Fruit fly (Drosophila melanogaster) whole organism, embryonic: ENCODE measurements around the gene CG12974.

Source experiments
- CG1024 ChIP-seq: fragments of 200-800 bp; sonication (Bioruptor generic); IDR thresholded peaks from 2 replicates; pipeline ENCODE4 v1.3.6; 2022; ENCODE audit warnings: missing biosample characterization, missing genetic modification characterization
- CG11093 ChIP-seq: fragments of 200-800 bp; sonication (Bioruptor generic); IDR thresholded peaks from 3 replicates; pipeline ENCODE4 v1.3.6; 2022; ENCODE audit warnings: missing biosample characterization, missing genetic modification characterization
- CG11247 ChIP-seq: fragments of 200-800 bp; sonication (Bioruptor generic); IDR thresholded peaks from 2 replicates; pipeline ENCODE4 v1.3.6; 2022; ENCODE audit warnings: missing biosample characterization, missing genetic modification characterization
- CG11723 ChIP-seq: fragments of 200-800 bp; sonication (Bioruptor generic); optimal IDR thresholded peaks from 2 replicates; lab custom pipeline; 2017; ENCODE audit warnings: missing biosample characterization, mild to moderate bottlenecking, missing genetic modification characterization
- CG15269 ChIP-seq: fragments of 200-800 bp; sonication (Bioruptor generic); optimal IDR thresholded peaks from 2 replicates; lab custom pipeline; 2018; ENCODE audit warnings: missing biosample characterization, mild to moderate bottlenecking, missing genetic modification characterization, moderate library complexity
- CG2116 ChIP-seq: fragments of 200-800 bp; sonication (Bioruptor generic); optimal IDR thresholded peaks from 3 replicates; lab custom pipeline; 2018; ENCODE audit warnings: missing biosample characterization, mild to moderate bottlenecking, missing genetic modification characterization
- CG2712 ChIP-seq: fragments of 200-800 bp; optimal IDR thresholded peaks from 3 replicates; lab custom pipeline; 2019; ENCODE audit warnings: missing biosample characterization, mild to moderate bottlenecking, missing genetic modification characterization, moderate library complexity
- CG31388 ChIP-seq: fragments of 200-800 bp; sonication (Bioruptor generic); optimal IDR thresholded peaks from 2 replicates; lab custom pipeline; 2016; ENCODE audit warnings: missing biosample characterization, missing genetic modification characterization
- CG32532 ChIP-seq: fragments of 200-800 bp; sonication (Bioruptor generic); IDR thresholded peaks from 2 replicates; pipeline ENCODE4 v1.3.6; 2022; ENCODE audit warnings: missing biosample characterization, missing genetic modification characterization
- CG34376 ChIP-seq: fragments of 200-800 bp; sonication (Bioruptor generic); optimal IDR thresholded peaks from 2 replicates; lab custom pipeline; 2018; ENCODE audit warnings: missing biosample characterization, mild to moderate bottlenecking, missing genetic modification characterization
- CG7556 ChIP-seq: fragments of 200-800 bp; sonication (Bioruptor generic); optimal IDR thresholded peaks from 2 replicates; lab custom pipeline; 2017; ENCODE audit warnings: missing biosample characterization, mild to moderate bottlenecking, missing genetic modification characterization
- CG8944 ChIP-seq: fragments of 200-800 bp; sonication (Bioruptor generic); optimal IDR thresholded peaks from 3 replicates; lab custom pipeline; 2016; ENCODE audit warnings: missing biosample characterization, missing genetic modification characterization
- CrebB ChIP-seq: fragments of 200-800 bp; sonication (Bioruptor generic); optimal IDR thresholded peaks from 3 replicates; lab custom pipeline; 2018; ENCODE audit warnings: missing biosample characterization, mild to moderate bottlenecking, missing genetic modification characterization
- D ChIP-seq, 2 experiments: fragments of 200-800 bp in 1 of 2; fragments of >200 bp in 1 of 2; sonication (Bioruptor generic) in 1 of 2; optimal IDR thresholded peaks; 2 replicates in 1 of 2; 3 replicates in 1 of 2; lab custom pipeline; 2017; ENCODE audit warnings: mild to moderate bottlenecking in 1 of 2, missing biosample characterization in 1 of 2, missing genetic modification characterization in 1 of 2, missing genetic modification reagents in 1 of 2
- Doc2 ChIP-seq: fragments of 200-800 bp; sonication (Bioruptor generic); IDR thresholded peaks from 2 replicates; pipeline ENCODE4 v1.3.6; 2022; ENCODE audit warnings: missing biosample characterization, missing genetic modification characterization
- Eip74EF ChIP-seq, 2 experiments: fragments of 200-800 bp in 1 of 2; fragments of >200 bp in 1 of 2; sonication (Bioruptor generic) in 1 of 2; optimal IDR thresholded peaks; 2 replicates each; lab custom pipeline; 2017 to 2019; ENCODE audit warnings: missing biosample characterization in 2 of 2, missing genetic modification characterization in 2 of 2, mild to moderate bottlenecking in 1 of 2, moderate library complexity in 1 of 2
- Gsc ChIP-seq: fragments of 200-800 bp; sonication (Bioruptor generic); IDR thresholded peaks from 2 replicates; pipeline ENCODE4 v1.3.6; 2022; ENCODE audit warnings: missing biosample characterization, missing genetic modification characterization
- Hey ChIP-seq: fragments of 200-800 bp; sonication (Bioruptor generic); optimal IDR thresholded peaks from 3 replicates; lab custom pipeline; 2018; ENCODE audit warnings: missing biosample characterization, mild to moderate bottlenecking, missing genetic modification characterization
- HmgD ChIP-seq: fragments of 200-800 bp; sonication (Bioruptor generic); optimal IDR thresholded peaks from 3 replicates; lab custom pipeline; 2016; ENCODE audit warnings: missing biosample characterization, missing genetic modification characterization
- Hmr ChIP-seq: fragments of 200-800 bp; sonication (Bioruptor generic); optimal IDR thresholded peaks from 3 replicates; lab custom pipeline; 2017; ENCODE audit warnings: mild to moderate bottlenecking, missing biosample characterization, missing genetic modification reagents, missing genetic modification characterization
- NC2α ChIP-seq: fragments of 200-800 bp; sonication (Bioruptor generic); optimal IDR thresholded peaks from 2 replicates; lab custom pipeline; 2016; ENCODE audit warnings: missing biosample characterization, missing genetic modification characterization
- Pdp1 ChIP-seq, 2 experiments: fragments of 200-800 bp; sonication (Bioruptor generic); optimal IDR thresholded peaks; 3 replicates each; lab custom pipeline; 2016; ENCODE audit warnings: missing biosample characterization in 2 of 2, missing genetic modification characterization in 2 of 2, mild to moderate bottlenecking in 1 of 2, moderate library complexity in 1 of 2
- Stat92E ChIP-seq, 3 experiments: fragments of >200 bp in 2 of 3; fragments of 200-800 bp in 1 of 3; sonication (Bioruptor generic) in 1 of 3; optimal IDR thresholded peaks; 2 replicates each; lab custom pipeline; 2017 to 2019; ENCODE audit warnings: missing biosample characterization in 3 of 3, missing genetic modification characterization in 3 of 3, mild to moderate bottlenecking in 1 of 3, moderate library complexity in 1 of 3
- Usf ChIP-seq: fragments of 200-800 bp; sonication (Bioruptor generic); optimal IDR thresholded peaks from 2 replicates; lab custom pipeline; 2017; ENCODE audit warnings: missing genotype, missing biosample characterization, missing genetic modification characterization
- Xbp1 ChIP-seq: fragments of 200-800 bp; sonication (Bioruptor generic); optimal IDR thresholded peaks from 3 replicates; lab custom pipeline; 2016; ENCODE audit warnings: missing biosample characterization, mild to moderate bottlenecking, missing genetic modification characterization
- Xrp1 ChIP-seq: fragments of 200-800 bp; sonication (Bioruptor generic); IDR thresholded peaks from 2 replicates; pipeline ENCODE4 v1.3.6; 2022; ENCODE audit warnings: missing biosample characterization, missing genetic modification characterization
- YL-1 ChIP-seq: fragments of 200-800 bp; sonication (Bioruptor generic); optimal IDR thresholded peaks from 3 replicates; lab custom pipeline; 2017; ENCODE audit warnings: missing biosample characterization, mild to moderate bottlenecking, missing genetic modification characterization
- abd-A ChIP-seq: fragments of 200-800 bp; sonication (Bioruptor generic); optimal IDR thresholded peaks from 3 replicates; lab custom pipeline; 2019; ENCODE audit warnings: missing biosample characterization, mild to moderate bottlenecking, missing genetic modification characterization, moderate library complexity
- bowl ChIP-seq: fragments of 200-800 bp; sonication (Bioruptor generic); IDR thresholded peaks from 2 replicates; pipeline ENCODE4 v1.3.6; 2022; ENCODE audit warnings: missing biosample characterization, missing genetic modification characterization
- btn ChIP-seq: fragments of 200-800 bp; sonication (Bioruptor generic); optimal IDR thresholded peaks from 2 replicates; lab custom pipeline; 2016; ENCODE audit warnings: missing biosample characterization, missing genetic modification characterization
- cas ChIP-seq: fragments of 200-800 bp; sonication (Bioruptor generic); IDR thresholded peaks from 2 replicates; pipeline ENCODE4 v1.3.6; 2022; ENCODE audit warnings: missing biosample characterization, missing genetic modification characterization
- dan ChIP-seq: fragments of 200-800 bp; sonication (Bioruptor generic); IDR thresholded peaks from 2 replicates; pipeline ENCODE4 v1.3.6; 2022; ENCODE audit warnings: missing biosample characterization, missing genetic modification characterization
- dysf ChIP-seq: fragments of 200-800 bp; sonication (Bioruptor generic); IDR thresholded peaks from 3 replicates; pipeline ENCODE4 v1.3.6; 2022; ENCODE audit warnings: missing biosample characterization, missing genetic modification characterization
- fu2 ChIP-seq: fragments of 200-800 bp; sonication (Bioruptor generic); optimal IDR thresholded peaks from 2 replicates; lab custom pipeline; 2016; ENCODE audit warnings: missing biosample characterization, missing genetic modification characterization
- gfzf ChIP-seq: fragments of 200-800 bp; sonication (Bioruptor generic); optimal IDR thresholded peaks from 2 replicates; lab custom pipeline; 2016; ENCODE audit warnings: missing biosample characterization, mild to moderate bottlenecking, missing genetic modification characterization, moderate library complexity
- kay ChIP-seq: fragments of 200-800 bp; sonication (Bioruptor generic); optimal IDR thresholded peaks from 2 replicates; lab custom pipeline; 2016; ENCODE audit warnings: missing biosample characterization, missing genetic modification characterization
- klu ChIP-seq: fragments of 200-800 bp; sonication (Bioruptor generic); IDR thresholded peaks from 2 replicates; pipeline ENCODE4 v1.3.6; 2022; ENCODE audit warnings: missing biosample characterization, missing genetic modification characterization
- lilli ChIP-seq: fragments of 200-800 bp; sonication (Bioruptor generic); optimal IDR thresholded peaks from 3 replicates; lab custom pipeline; 2016; ENCODE audit warnings: missing biosample characterization, missing genetic modification characterization
- nmo ChIP-seq: fragments of 200-800 bp; sonication (Bioruptor generic); optimal IDR thresholded peaks from 2 replicates; lab custom pipeline; 2018; ENCODE audit warnings: missing biosample characterization, mild to moderate bottlenecking, missing genetic modification characterization, moderate library complexity
- p53 ChIP-seq: fragments of 200-800 bp; sonication (Bioruptor generic); optimal IDR thresholded peaks from 2 replicates; lab custom pipeline; 2016; ENCODE audit warnings: missing biosample characterization, missing genetic modification characterization
- psq ChIP-seq: fragments of 200-800 bp; sonication (Bioruptor generic); optimal IDR thresholded peaks from 2 replicates; lab custom pipeline; 2017; ENCODE audit warnings: missing biosample characterization, missing genetic modification characterization
- pzg ChIP-seq: fragments of 200-800 bp; sonication (Bioruptor generic); optimal IDR thresholded peaks from 3 replicates; lab custom pipeline; 2018; ENCODE audit warnings: missing biosample characterization, mild to moderate bottlenecking, missing genetic modification characterization, moderate library complexity
- salm ChIP-seq: fragments of 200-800 bp; sonication (Bioruptor generic); optimal IDR thresholded peaks from 2 replicates; lab custom pipeline; 2018; ENCODE audit warnings: missing biosample characterization, mild to moderate bottlenecking, missing genetic modification characterization
- shn ChIP-seq: fragments of 200-800 bp; sonication (Bioruptor generic); optimal IDR thresholded peaks from 3 replicates; lab custom pipeline; 2016; ENCODE audit warnings: missing biosample characterization, missing genetic modification characterization
- so ChIP-seq: fragments of 200-800 bp; sonication (Bioruptor generic); IDR thresholded peaks from 3 replicates; pipeline ENCODE4 v1.3.6; 2022; ENCODE audit warnings: missing biosample characterization, missing genetic modification characterization
- sr ChIP-seq: fragments of 200-800 bp; sonication (Bioruptor generic); IDR thresholded peaks from 3 replicates; pipeline ENCODE4 v1.3.6; 2022; ENCODE audit warnings: missing biosample characterization, missing genetic modification characterization
- trh ChIP-seq: fragments of 200-800 bp; sonication (Bioruptor generic); optimal IDR thresholded peaks from 2 replicates; lab custom pipeline; 2016; ENCODE audit warnings: missing biosample characterization, missing genetic modification characterization
- ttk ChIP-seq: fragments of 200-800 bp; sonication (Bioruptor generic); IDR thresholded peaks from 2 replicates; pipeline ENCODE4 v2.1.2; 2022; ENCODE audit warnings: missing biosample characterization, missing genetic modification characterization

The CG12974 gene

DNA sequence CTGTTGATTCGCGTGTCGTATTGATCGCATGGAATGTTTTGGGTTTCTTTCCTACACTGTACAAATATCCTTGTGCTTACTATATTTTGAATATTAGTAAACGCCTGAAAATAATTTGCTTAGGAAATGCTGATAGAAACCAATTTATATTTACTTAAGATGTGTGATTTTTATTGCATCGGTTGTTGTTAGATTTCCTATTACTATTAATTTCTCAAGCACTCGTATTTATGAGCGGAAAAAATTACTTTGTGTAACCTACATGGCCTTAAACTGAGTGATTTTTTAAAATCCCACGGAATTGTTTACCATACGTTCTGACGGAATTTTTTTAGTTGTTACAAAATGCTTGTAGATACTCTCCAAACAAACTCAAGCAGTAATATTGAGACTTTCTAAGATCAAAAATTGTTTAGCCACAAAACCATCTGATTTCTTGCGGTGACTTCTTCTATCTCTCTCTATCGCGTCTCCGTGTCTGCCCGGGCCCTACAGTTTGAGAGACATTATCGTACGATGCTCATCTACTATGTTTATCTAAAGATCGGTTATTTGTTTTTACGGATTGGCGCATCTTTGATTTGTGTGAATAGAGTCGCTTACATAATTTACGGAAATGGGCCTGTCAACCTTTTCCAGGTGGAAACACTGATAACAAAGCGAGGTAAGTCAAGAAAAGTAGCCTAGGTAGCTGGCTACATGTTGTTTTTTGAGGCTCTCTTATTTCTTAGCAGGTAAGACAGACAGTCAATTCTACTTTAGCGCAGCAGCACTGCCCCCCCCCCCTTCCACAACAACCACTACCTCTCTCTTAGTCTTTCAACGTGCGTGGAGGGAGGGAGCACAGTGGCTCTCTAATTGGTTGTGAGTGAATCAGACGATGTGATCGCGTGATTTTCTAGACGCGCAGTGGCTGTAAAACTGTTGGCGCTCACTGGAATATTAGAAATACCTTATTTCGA, 9.2 kb downstream of the CG12974 start (continued):
- TF ChIP-seq dan (GFP tag; lab: Robert Waterston, UW) (no peak), cas (no peak), CG7556 (GFP tag; lab: Kevin White, UChicago) (peak; percentile 80), CG2116 (GFP tag; lab: Kevin White, UChicago) (peak; percentile 24), Stat92E (GFP tag; optimal IDR thresholded peaks at IDR 0.05; lab: Kevin White, UChicago) (peak in 1 of 3 experiments; percentile 33), Xbp1 (GFP tag; lab: Kevin White, UChicago) (peak; percentile 68), CG11247 (GFP tag; lab: Robert Waterston, UW) (no peak), dysf (peak; percentile 65), so (GFP tag; lab: Robert Waterston, UW) (peak; percentile 28; the same call in 1 of the 3 replicates), CG15269 (peak; percentile 57), YL-1 (GFP tag; lab: Kevin White, UChicago) (peak; percentile 4), D (optimal IDR thresholded peaks at IDR 0.05; lab: Kevin White, UChicago) (no peak), D (GFP tag; optimal IDR thresholded peaks at IDR 0.05; lab: Kevin White, UChicago) (peak; percentile 62), Eip74EF (GFP tag; optimal IDR thresholded peaks at IDR 0.05; lab: Kevin White, UChicago) (peak in 1 of 2 experiments; percentile 11), bowl (GFP tag; lab: Robert Waterston, UW) (no peak), Gsc (GFP tag; lab: Robert Waterston, UW) (no peak), CG34376 (GFP tag; lab: Kevin White, UChicago) (peak; percentile 17), nmo (GFP tag; lab: Kevin White, UChicago) (peak; percentile 82), gfzf (GFP tag; lab: Kevin White, UChicago) (no peak), CG1024 (GFP tag; lab: Robert Waterston, UW) (no peak), fu2 (peak; percentile 40), CG2712 (tag; lab: Kevin White, UChicago) (peak; percentile 73), sr (GFP tag; lab: Robert Waterston, UW) (no peak), Xrp1 (GFP tag; lab: Robert Waterston, UW) (peak; percentile 41), kay (GFP tag; lab: Kevin White, UChicago) (peak; percentile 53), Hey (tag; lab: Kevin White, UChicago) (no peak), CG11723 (GFP tag; lab: Kevin White, UChicago) (peak; percentile 50), CG8944 (GFP tag; lab: Kevin White, UChicago) (peak; percentile 61), btn (no peak), p53 (GFP tag; lab: Kevin White, UChicago) (no peak), lilli (GFP tag; lab: Kevin White, UChicago) (peak; percentile 64), trh (GFP tag; lab: Kevin White, UChicago) (no peak), Doc2 (GFP tag; lab: Robert Waterston, UW) (no peak), klu (GFP tag; lab: Robert Waterston, UW) (no peak), salm (no peak), Usf (peak; percentile 19), psq (no peak), HmgD (GFP tag; lab: Kevin White, UChicago) (peak; percentile 10), ttk (GFP tag; lab: Robert Waterston, UW) (0 out of 2 replicates have a peak, but pooled peaks have one; percentile 11), Pdp1 (GFP tag; optimal IDR thresholded peaks at IDR 0.05; lab: Kevin White, UChicago) (peak; percentile 74 to 78), shn (GFP tag; lab: Kevin White, UChicago) (peak; percentile 67), pzg (no peak), abd-A (peak; percentile 94), CrebB (tag; lab: Kevin White, UChicago) (no peak), CG31388 (GFP tag; lab: Kevin White, UChicago) (peak; percentile 5), Hmr (GFP tag; lab: Kevin White, UChicago) (peak; percentile 55), CG32532 (GFP tag; lab: Robert Waterston, UW) (peak; percentile 41; the same call in 1 of the 2 replicates), NC2α (GFP tag; lab: Kevin White, UChicago) (no peak), CG11093 (0 out of 3 replicates have a peak, but pooled peaks have one; percentile 18)
